Fruit fly (Drosophila melanogaster): ENCODE measurements around the gene Axn.
A peak's percentile ranks its signal among the peaks of the same experiment; 100 is the strongest.

The Axn gene

dm6 chr3R:30061154-30061482 lies 38.5 kb downstream of the Axn start (continued):
- no peak for TF ChIP-seq dan (GFP tag; IDR thresholded peaks at IDR 0.05)
- peak; percentile 43 for TF ChIP-seq CG15696 (tag; optimal IDR thresholded peaks at IDR 0.05)
- peak; percentile 90 for TF ChIP-seq Camta (GFP tag; optimal IDR thresholded peaks at IDR 0.05)
- TF ChIP-seq CG13287 (GFP tag; IDR thresholded peaks at IDR 0.05; ENCODE audit: partially characterized antibody) = no peak
- no peak for TF ChIP-seq gfzf (GFP tag; optimal IDR thresholded peaks at IDR 0.05)
- TF ChIP-seq Dek (tag; optimal IDR thresholded peaks at IDR 0.05) = peak; percentile 80
- TF ChIP-seq gsb-n (tag; optimal IDR thresholded peaks at IDR 0.05) = peak; percentile 92
- TF ChIP-seq HmgD (GFP tag; optimal IDR thresholded peaks at IDR 0.05) = peak; percentile 58
- TF ChIP-seq Elba2 (GFP tag; optimal IDR thresholded peaks at IDR 0.05) = no peak
- peak; percentile 93 for TF ChIP-seq ken (GFP tag; IDR thresholded peaks at IDR 0.05)
- peak; percentile 55; the same call in 1 of the 3 replicates for TF ChIP-seq CG6175 (GFP tag; IDR thresholded peaks at IDR 0.05)
- TF ChIP-seq CG3838 (GFP tag; optimal IDR thresholded peaks at IDR 0.05) = no peak
- TF ChIP-seq tx (GFP tag; optimal IDR thresholded peaks at IDR 0.05) = peak; percentile 70
- peak; percentile 81 for TF ChIP-seq CG7556 (GFP tag; optimal IDR thresholded peaks at IDR 0.05)
- peak; percentile 77 to 92 for TF ChIP-seq chif (GFP tag; optimal IDR thresholded peaks at IDR 0.05)
- TF ChIP-seq nau (GFP tag; optimal IDR thresholded peaks at IDR 0.05) = peak; percentile 91
- peak; percentile 87 for TF ChIP-seq Fer3 (tag; optimal IDR thresholded peaks at IDR 0.05)
- TF ChIP-seq mld (GFP tag; IDR thresholded peaks at IDR 0.05; ENCODE audit: partially characterized antibody) = no peak
- peak; percentile 91 for TF ChIP-seq CG8924 (tag; optimal IDR thresholded peaks at IDR 0.05)
- peak; percentile 78 for TF ChIP-seq her (GFP tag; optimal IDR thresholded peaks at IDR 0.05)
- peak; percentile 96 for TF ChIP-seq tap (tag; optimal IDR thresholded peaks at IDR 0.05)
- no peak for TF ChIP-seq CG42726 (GFP tag; IDR thresholded peaks at IDR 0.05; ENCODE audit: partially characterized antibody)
- TF ChIP-seq CG2199 (GFP tag; IDR thresholded peaks at IDR 0.05) = peak; percentile 95
- TF ChIP-seq Hmx (GFP tag; optimal IDR thresholded peaks at IDR 0.05) = peak; percentile 40
- TF ChIP-seq ab (GFP tag; optimal IDR thresholded peaks at IDR 0.05) = no peak
- peak; percentile 79 for TF ChIP-seq zen (tag; optimal IDR thresholded peaks at IDR 0.05)
- TF ChIP-seq tgo (GFP tag; IDR thresholded peaks at IDR 0.05) = peak; percentile 89
- no peak for TF ChIP-seq br (optimal IDR thresholded peaks at IDR 0.05)
- TF ChIP-seq bigmax (GFP tag; optimal IDR thresholded peaks at IDR 0.05) = peak; percentile 2
- peak; percentile 42 for TF ChIP-seq dm (GFP tag; optimal IDR thresholded peaks at IDR 0.05)
- peak; percentile 73 for TF ChIP-seq aop (GFP tag; IDR thresholded peaks at IDR 0.05)
- TF ChIP-seq NC2β (GFP tag; optimal IDR thresholded peaks at IDR 0.05) = peak; percentile 50
- peak; percentile 86 for TF ChIP-seq CG6854 (GFP tag; optimal IDR thresholded peaks at IDR 0.05)
- TF ChIP-seq CG12659 (GFP tag; optimal IDR thresholded peaks at IDR 0.05) = peak; percentile 60
- no peak for TF ChIP-seq hth (optimal IDR thresholded peaks at IDR 0.05)
- TF ChIP-seq CG8478 (optimal IDR thresholded peaks at IDR 0.05) = no peak
- peak; percentile 88 for TF ChIP-seq trem (tag; optimal IDR thresholded peaks at IDR 0.05)
- peak; percentile 88 for TF ChIP-seq run (tag; optimal IDR thresholded peaks at IDR 0.05)
- peak; percentile 95 for TF ChIP-seq Blimp-1 (GFP tag; optimal IDR thresholded peaks at IDR 0.05)
- TF ChIP-seq CG13775 (GFP tag; optimal IDR thresholded peaks at IDR 0.05) = peak; percentile 33
- peak; percentile 82 for TF ChIP-seq CG17802 (tag; optimal IDR thresholded peaks at IDR 0.05)
- TF ChIP-seq NfI (GFP tag; optimal IDR thresholded peaks at IDR 0.05) = peak; percentile 52
- peak; percentile 54 for TF ChIP-seq CG15601 (tag; optimal IDR thresholded peaks at IDR 0.05)
- TF ChIP-seq dimm (GFP tag; IDR thresholded peaks at IDR 0.05) = peak; percentile 78
- peak; percentile 41 for TF ChIP-seq CG7271 (tag; optimal IDR thresholded peaks at IDR 0.05)
- TF ChIP-seq chm (GFP tag; IDR thresholded peaks at IDR 0.05) = peak; percentile 94
- TF ChIP-seq CG10274 (GFP tag; optimal IDR thresholded peaks at IDR 0.05) = peak; percentile 79
- peak; percentile 49 for TF ChIP-seq CG3163 (GFP tag; optimal IDR thresholded peaks at IDR 0.05)
- TF ChIP-seq psq (GFP tag; optimal IDR thresholded peaks at IDR 0.05) = peak; percentile 5
- TF ChIP-seq CG8765 (GFP tag; IDR thresholded peaks at IDR 0.05) = no peak; the same call in 1 of the 2 replicates
- TF ChIP-seq Hr39 (optimal IDR thresholded peaks at IDR 0.05) = no peak
- peak; percentile 92 for TF ChIP-seq ranshi (GFP tag; IDR thresholded peaks at IDR 0.05)
- peak; percentile 93 for TF ChIP-seq Ada2b (GFP tag; IDR thresholded peaks at IDR 0.05)

Measured in whole organism, embryonic.